Worm (Caenorhabditis elegans): Measurements from ENCODE around the gene W06F12.2.

Gene W06F12.2

ce11 chrIII:13768074-13768662, 36.7 kb upstream of the W06F12.2 start, which contains the start of gene rml-1 (continued):
- TF ChIP-seq Y79H2A.3 (GFP tag; conservative IDR thresholded peaks at IDR 0.05), result no peak
- no peak for TF ChIP-seq snpc-4 (GFP tag; optimal IDR thresholded peaks at IDR 0.05)
- TF ChIP-seq snpc-4 (tag; optimal IDR thresholded peaks at IDR 0.05), result no peak
- TF ChIP-seq egl-44 (GFP tag; IDR thresholded peaks at IDR 0.05), result no peak
- no peak for TF ChIP-seq ekl-4 (GFP tag; IDR thresholded peaks at IDR 0.05)
- TF ChIP-seq ztf-26 (tag; optimal IDR thresholded peaks at IDR 0.05), result no peak
- no peak for TF ChIP-seq ceh-40 (GFP tag; IDR thresholded peaks at IDR 0.05)
- no peak for TF ChIP-seq madf-8 (GFP tag; conservative IDR thresholded peaks at IDR 0.05)
- TF ChIP-seq attf-5 (GFP tag; optimal IDR thresholded peaks at IDR 0.05), result no peak
- no peak for TF ChIP-seq rcor-1 (GFP tag; IDR thresholded peaks at IDR 0.05)
- TF ChIP-seq T26A5.8 (tag; optimal IDR thresholded peaks at IDR 0.05), result no peak
- TF ChIP-seq sptf-2 (GFP tag; optimal IDR thresholded peaks at IDR 0.05), result no peak
- no peak for TF ChIP-seq nfya-2 (GFP tag; IDR thresholded peaks at IDR 0.05)
- TF ChIP-seq dpff-1 (tag; optimal IDR thresholded peaks at IDR 0.05), result no peak
- TF ChIP-seq ztf-3 (GFP tag; optimal IDR thresholded peaks at IDR 0.05), result no peak
- no peak for TF ChIP-seq F22D6.2 (tag; optimal IDR thresholded peaks at IDR 0.05)
- TF ChIP-seq him-1 (tag; optimal IDR thresholded peaks at IDR 0.05), result no peak
- TF ChIP-seq ceh-91 (GFP tag; IDR thresholded peaks at IDR 0.05), result 0 out of 2 replicates have a peak, but pooled peaks have one; percentile 23
- TF ChIP-seq F57A8.1 (GFP tag; optimal IDR thresholded peaks at IDR 0.05), result no peak
- TF ChIP-seq bed-2 (GFP tag; IDR thresholded peaks at IDR 0.05), result no peak
- TF ChIP-seq rpc-1 (optimal IDR thresholded peaks at IDR 0.05), result no peak
- no peak for TF ChIP-seq rpc-1 (tag; optimal IDR thresholded peaks at IDR 0.05)
- no peak for TF ChIP-seq ztf-6 (GFP tag; IDR thresholded peaks at IDR 0.05)
- no peak; the same call in 1 of the 2 replicates for TF ChIP-seq D2030.7 (GFP tag; IDR thresholded peaks at IDR 0.05)
- TF ChIP-seq hlh-12 (tag; optimal IDR thresholded peaks at IDR 0.05), result no peak
- peak; percentile 34 for TF ChIP-seq xnd-1 (tag; optimal IDR thresholded peaks at IDR 0.05)
- TF ChIP-seq lin-26 (GFP tag; IDR thresholded peaks at IDR 0.05), result no peak
- no peak for TF ChIP-seq cebp-1 (GFP tag; IDR thresholded peaks at IDR 0.05)
- no peak for TF ChIP-seq cebp-1 (tag; optimal IDR thresholded peaks at IDR 0.05)
- no peak for TF ChIP-seq nfyb-1 (GFP tag; IDR thresholded peaks at IDR 0.05)
- no peak for TF ChIP-seq C17E4.6 (GFP tag; IDR thresholded peaks at IDR 0.05)
- TF ChIP-seq nhr-80 (tag; optimal IDR thresholded peaks at IDR 0.05), result no peak
- no peak for TF ChIP-seq bed-1 (GFP tag; IDR thresholded peaks at IDR 0.05)
- no peak for TF ChIP-seq somi-1 (GFP tag; optimal IDR thresholded peaks at IDR 0.05)
- TF ChIP-seq akir-1 (GFP tag; optimal IDR thresholded peaks at IDR 0.05), result no peak
- no peak for TF ChIP-seq F39B2.1 (GFP tag; IDR thresholded peaks at IDR 0.05)
- TF ChIP-seq B0019.2 (GFP tag; conservative IDR thresholded peaks at IDR 0.05), result no peak
- peak; percentile 66 for TF ChIP-seq efl-1 (GFP tag; optimal IDR thresholded peaks at IDR 0.05)
- TF ChIP-seq Y95B8A.8 (GFP tag; IDR thresholded peaks at IDR 0.05), result no peak
- no peak for TF ChIP-seq hlh-26 (GFP tag; conservative IDR thresholded peaks at IDR 0.05)
- no peak for TF ChIP-seq attf-3 (GFP tag; conservative IDR thresholded peaks at IDR 0.05)
- TF ChIP-seq hmg-20 (GFP tag; IDR thresholded peaks at IDR 0.05), result no peak
- TF ChIP-seq snpc-1.3 (tag; optimal IDR thresholded peaks at IDR 0.05; ENCODE audit: insufficient read depth), result no peak
- TF ChIP-seq T07F8.4 (tag; optimal IDR thresholded peaks at IDR 0.05), result no peak
- no peak for TF ChIP-seq F10E7.11 (tag; optimal IDR thresholded peaks at IDR 0.05)
- TF ChIP-seq F49E8.2 (tag; optimal IDR thresholded peaks at IDR 0.05; ENCODE audit: insufficient read depth), result peak; percentile 81
- TF ChIP-seq tbp1 (GFP tag; optimal IDR thresholded peaks at IDR 0.05), result no peak
- peak; percentile 37; the same call in 1 of the 2 replicates for TF ChIP-seq Y53G8AR.9 (GFP tag; conservative IDR thresholded peaks at IDR 0.05)
- no peak for TF ChIP-seq F52B5.7 (tag; optimal IDR thresholded peaks at IDR 0.05)
- TF ChIP-seq die-1 (tag; optimal IDR thresholded peaks at IDR 0.05), result no peak
